Fruit fly (Drosophila melanogaster) whole organism, embryonic: ENCODE data around the gene upSET.

ENCODE experiments used
- Awh ChIP-seq: fragments of 200-800 bp; sonication (Bioruptor generic); IDR thresholded peaks from 2 replicates; pipeline ENCODE4, ENCODE4 v1.3.6; 2022; ENCODE audit warnings: missing biosample characterization, missing genetic modification characterization
- CG10267 ChIP-seq: fragments of 200-800 bp; sonication (Bioruptor generic); optimal IDR thresholded peaks from 2 replicates; lab custom pipeline; 2018; ENCODE audit warnings: missing biosample characterization, mild to moderate bottlenecking, missing genetic modification characterization, moderate library complexity
- CG10654 ChIP-seq: fragments of 200-800 bp; sonication (Bioruptor generic); optimal IDR thresholded peaks from 2 replicates; lab custom pipeline; 2016; ENCODE audit warnings: missing biosample characterization, missing genetic modification characterization
- CG11456 ChIP-seq: fragments of 200-800 bp; sonication (Bioruptor generic); IDR thresholded peaks from 3 replicates; pipeline ENCODE4 v1.3.6; 2022; ENCODE audit warnings: missing biosample characterization, missing genetic modification characterization
- CG12071 ChIP-seq: fragments of 200-800 bp; sonication (Bioruptor generic); optimal IDR thresholded peaks from 3 replicates; lab custom pipeline; 2018; ENCODE audit warnings: missing biosample characterization, mild to moderate bottlenecking, missing genetic modification characterization
- CG12942 ChIP-seq: fragments of 200-800 bp; sonication (Bioruptor generic); optimal IDR thresholded peaks from 3 replicates; lab custom pipeline; 2016; ENCODE audit warnings: missing biosample characterization, missing genetic modification characterization
- CG13424 ChIP-seq: fragments of 200-800 bp; sonication (Bioruptor generic); optimal IDR thresholded peaks from 2 replicates; lab custom pipeline; 2019; ENCODE audit warnings: missing biosample characterization, mild to moderate bottlenecking, missing genetic modification characterization, moderate library complexity
- CG13624 ChIP-seq: fragments of 200-800 bp; sonication (Bioruptor generic); optimal IDR thresholded peaks from 2 replicates; lab custom pipeline; 2016; ENCODE audit warnings: missing biosample characterization, missing genetic modification characterization
- CG15514 ChIP-seq: fragments of 200-800 bp; sonication (Bioruptor generic); optimal IDR thresholded peaks from 3 replicates; lab custom pipeline; 2017; ENCODE audit warnings: missing biosample characterization, missing genetic modification characterization, mild to moderate bottlenecking, moderate library complexity, missing genetic modification reagents
- CG16815 ChIP-seq: fragments of 200-800 bp; sonication (Bioruptor generic); optimal IDR thresholded peaks from 3 replicates; lab custom pipeline; 2017; ENCODE audit warnings: missing biosample characterization, mild to moderate bottlenecking, missing genetic modification characterization
- CG16863 ChIP-seq: fragments of 200-800 bp; sonication (Bioruptor generic); optimal IDR thresholded peaks from 3 replicates; lab custom pipeline; 2016; ENCODE audit warnings: missing biosample characterization, missing genetic modification characterization
- CG18764 ChIP-seq: fragments of 200-800 bp; sonication (Bioruptor generic); optimal IDR thresholded peaks from 3 replicates; lab custom pipeline; 2016; ENCODE audit warnings: missing biosample characterization, missing genetic modification characterization
- CG2875 ChIP-seq: fragments of 200-800 bp; sonication (Bioruptor generic); optimal IDR thresholded peaks from 2 replicates; lab custom pipeline; 2017; ENCODE audit warnings: missing biosample characterization, mild to moderate bottlenecking, missing genetic modification characterization, missing genetic modification reagents
- CG32767 ChIP-seq: fragments of 200-800 bp; sonication (Bioruptor generic); IDR thresholded peaks from 2 replicates; pipeline ENCODE4 v1.3.6; 2022; ENCODE audit warnings: missing biosample characterization, missing genetic modification characterization
- CG3995 ChIP-seq: fragments of 200-800 bp; sonication (Bioruptor generic); optimal IDR thresholded peaks from 3 replicates; lab custom pipeline; 2016; ENCODE audit warnings: missing biosample characterization, missing genetic modification characterization
- CG6683 ChIP-seq: fragments of 200-800 bp; sonication (Bioruptor generic); optimal IDR thresholded peaks from 2 replicates; lab custom pipeline; 2017; ENCODE audit warnings: missing biosample characterization, mild to moderate bottlenecking, missing genetic modification characterization, missing genetic modification reagents
- CG9215 ChIP-seq: fragments of 200-800 bp; sonication (Bioruptor generic); IDR thresholded peaks from 2 replicates; pipeline ENCODE4 v1.3.6; 2022; ENCODE audit warnings: missing biosample characterization, missing genetic modification characterization
- CG9727 ChIP-seq: fragments of 200-800 bp; sonication (Bioruptor generic); optimal IDR thresholded peaks from 3 replicates; lab custom pipeline; 2017; ENCODE audit warnings: missing biosample characterization, mild to moderate bottlenecking, missing genetic modification characterization
- CG9797 ChIP-seq: fragments of 200-800 bp; sonication (Bioruptor generic); optimal IDR thresholded peaks from 3 replicates; lab custom pipeline; 2018; ENCODE audit warnings: missing biosample characterization, mild to moderate bottlenecking, missing genetic modification characterization
- Dref ChIP-seq: fragments of 200-800 bp; sonication (Bioruptor generic); IDR thresholded peaks from 2 replicates; pipeline ENCODE4 v1.3.6; 2022; ENCODE audit warnings: missing biosample characterization, missing genetic modification characterization
- ERR ChIP-seq: fragments of 200-800 bp; sonication (Bioruptor generic); optimal IDR thresholded peaks from 2 replicates; lab custom pipeline; 2016; ENCODE audit warnings: missing biosample characterization, missing genetic modification characterization
- Ets65A ChIP-seq: fragments of 200-800 bp; sonication (Bioruptor generic); peaks from one replicate; lab custom pipeline; 2016; ENCODE audit warnings: missing biosample characterization, missing genetic modification characterization
- HLHmδ ChIP-seq: fragments of 200-800 bp; sonication (Bioruptor generic); optimal IDR thresholded peaks from 2 replicates; lab custom pipeline; 2018; ENCODE audit warnings: missing biosample characterization, mild to moderate bottlenecking, missing genetic modification characterization, moderate library complexity
- Hr39 ChIP-seq: fragments of >200 bp; optimal IDR thresholded peaks from 2 replicates; lab custom pipeline; 2017
- Med ChIP-seq: fragments of 200-800 bp; sonication (Bioruptor generic); peaks from one replicate; lab custom pipeline; 2016; ENCODE audit warnings: missing biosample characterization, missing genetic modification characterization, mild to moderate bottlenecking, inconsistent platforms, moderate library complexity
- NFAT ChIP-seq: fragments of 200-800 bp; sonication (Bioruptor generic); IDR thresholded peaks from 2 replicates; pipeline ENCODE4 v1.3.6; 2022; ENCODE audit warnings: missing biosample characterization, missing genetic modification characterization
- Nf-YC ChIP-seq: fragments of 200-800 bp; optimal IDR thresholded peaks from 3 replicates; lab custom pipeline; 2019; ENCODE audit warnings: missing biosample characterization, mild to moderate bottlenecking, missing genetic modification characterization, moderate library complexity
- YL-1 ChIP-seq: fragments of 200-800 bp; sonication (Bioruptor generic); optimal IDR thresholded peaks from 3 replicates; lab custom pipeline; 2017; ENCODE audit warnings: missing biosample characterization, mild to moderate bottlenecking, missing genetic modification characterization
- bcd ChIP-seq: fragments of 200-800 bp; sonication (Bioruptor generic); optimal IDR thresholded peaks from 2 replicates; lab custom pipeline; 2017; ENCODE audit warnings: missing biosample characterization, mild to moderate bottlenecking, missing genetic modification characterization
- bsh ChIP-seq, 2 experiments: fragments of 200-800 bp; sonication (Bioruptor generic); optimal IDR thresholded peaks; 2 replicates each; lab custom pipeline; 2017 to 2018; ENCODE audit warnings: mild to moderate bottlenecking in 2 of 2, missing biosample characterization in 2 of 2, missing genetic modification characterization in 2 of 2, moderate library complexity in 1 of 2
- cad ChIP-seq: fragments of >200 bp; optimal IDR thresholded peaks from 2 replicates; lab custom pipeline; 2017; ENCODE audit warnings: missing biosample characterization, missing genetic modification characterization
- disco-r ChIP-seq: fragments of 200-800 bp; sonication (Bioruptor generic); optimal IDR thresholded peaks from 2 replicates; lab custom pipeline; 2016; ENCODE audit warnings: missing biosample characterization, missing genetic modification characterization
- fu2 ChIP-seq: fragments of 200-800 bp; sonication (Bioruptor generic); optimal IDR thresholded peaks from 2 replicates; lab custom pipeline; 2016; ENCODE audit warnings: missing biosample characterization, missing genetic modification characterization
- grau ChIP-seq: fragments of 200-800 bp; optimal IDR thresholded peaks from 3 replicates; lab custom pipeline; 2019; ENCODE audit warnings: missing biosample characterization, mild to moderate bottlenecking, missing genetic modification characterization, moderate library complexity
- gsb-n ChIP-seq: fragments of 200-800 bp; sonication (Bioruptor generic); optimal IDR thresholded peaks from 3 replicates; lab custom pipeline; 2018; ENCODE audit warnings: missing biosample characterization, mild to moderate bottlenecking, missing genetic modification characterization
- insv ChIP-seq, 2 experiments: fragments of 200-800 bp; sonication (Bioruptor generic); optimal IDR thresholded peaks; 3 replicates each; lab custom pipeline; 2016 to 2018; ENCODE audit warnings: missing biosample characterization in 2 of 2, missing genetic modification characterization in 2 of 2
- ken ChIP-seq: fragments of 200-800 bp; sonication (Bioruptor generic); IDR thresholded peaks from 3 replicates; pipeline ENCODE4 v1.3.6; 2022; ENCODE audit warnings: missing biosample characterization, missing genetic modification characterization
- otp ChIP-seq: fragments of 200-800 bp; sonication (Bioruptor generic); IDR thresholded peaks from 3 replicates; pipeline ENCODE4, ENCODE4 v1.3.6; 2022; ENCODE audit warnings: missing biosample characterization, missing genetic modification characterization
- pb ChIP-seq: fragments of 200-800 bp; sonication (Bioruptor generic); optimal IDR thresholded peaks from 3 replicates; lab custom pipeline; 2016; ENCODE audit warnings: missing biosample characterization, missing genetic modification characterization
- pfk ChIP-seq: fragments of 200-800 bp; sonication (Bioruptor generic); optimal IDR thresholded peaks from 2 replicates; lab custom pipeline; 2018; ENCODE audit warnings: missing biosample characterization, mild to moderate bottlenecking, missing genetic modification characterization, moderate library complexity
- pho ChIP-seq: fragments of 200-800 bp; sonication (Bioruptor generic); optimal IDR thresholded peaks from 2 replicates; lab custom pipeline; 2016; ENCODE audit warnings: missing biosample characterization, missing genetic modification characterization
- prd ChIP-seq, 3 experiments: fragments of >200 bp in 2 of 3; fragments of 200-800 bp in 1 of 3; sonication (Bioruptor generic) in 1 of 3; optimal IDR thresholded peaks in 2 of 3; IDR thresholded peaks in 1 of 3; 2 replicates in 2 of 3; 3 replicates in 1 of 3; pipeline versions ENCODE4 v1.3.6 to Lab custom; 2017 to 2022; ENCODE audit warnings: missing biosample characterization in 1 of 3, missing genetic modification characterization in 1 of 3
- pzg ChIP-seq: fragments of 200-800 bp; sonication (Bioruptor generic); optimal IDR thresholded peaks from 3 replicates; lab custom pipeline; 2018; ENCODE audit warnings: missing biosample characterization, mild to moderate bottlenecking, missing genetic modification characterization, moderate library complexity
- salm ChIP-seq: fragments of 200-800 bp; sonication (Bioruptor generic); optimal IDR thresholded peaks from 2 replicates; lab custom pipeline; 2018; ENCODE audit warnings: missing biosample characterization, mild to moderate bottlenecking, missing genetic modification characterization
- schlank ChIP-seq: fragments of 200-800 bp; sonication (Bioruptor generic); optimal IDR thresholded peaks from 2 replicates; lab custom pipeline; 2018; ENCODE audit warnings: missing biosample characterization, mild to moderate bottlenecking, missing genetic modification characterization
- sisA ChIP-seq: fragments of 200-800 bp; sonication (Bioruptor generic); IDR thresholded peaks from 2 replicates; pipeline ENCODE4 v1.3.6; 2022; ENCODE audit warnings: missing biosample characterization, missing genetic modification characterization
- slbo ChIP-seq: fragments of 200-800 bp; sonication (Bioruptor generic); IDR thresholded peaks from 2 replicates; pipeline ENCODE4 v1.3.6; 2022; ENCODE audit warnings: missing biosample characterization, missing genetic modification characterization
- tio ChIP-seq: fragments of 200-800 bp; sonication (Bioruptor generic); optimal IDR thresholded peaks from 2 replicates; lab custom pipeline; 2017; ENCODE audit warnings: missing biosample characterization, missing genetic modification characterization, inconsistent platforms
- toy ChIP-seq: fragments of 200-800 bp; sonication (Bioruptor generic); IDR thresholded peaks from 2 replicates; pipeline ENCODE4 v1.3.6; 2022; ENCODE audit warnings: missing biosample characterization, missing genetic modification characterization

upSET gene

DNA sequence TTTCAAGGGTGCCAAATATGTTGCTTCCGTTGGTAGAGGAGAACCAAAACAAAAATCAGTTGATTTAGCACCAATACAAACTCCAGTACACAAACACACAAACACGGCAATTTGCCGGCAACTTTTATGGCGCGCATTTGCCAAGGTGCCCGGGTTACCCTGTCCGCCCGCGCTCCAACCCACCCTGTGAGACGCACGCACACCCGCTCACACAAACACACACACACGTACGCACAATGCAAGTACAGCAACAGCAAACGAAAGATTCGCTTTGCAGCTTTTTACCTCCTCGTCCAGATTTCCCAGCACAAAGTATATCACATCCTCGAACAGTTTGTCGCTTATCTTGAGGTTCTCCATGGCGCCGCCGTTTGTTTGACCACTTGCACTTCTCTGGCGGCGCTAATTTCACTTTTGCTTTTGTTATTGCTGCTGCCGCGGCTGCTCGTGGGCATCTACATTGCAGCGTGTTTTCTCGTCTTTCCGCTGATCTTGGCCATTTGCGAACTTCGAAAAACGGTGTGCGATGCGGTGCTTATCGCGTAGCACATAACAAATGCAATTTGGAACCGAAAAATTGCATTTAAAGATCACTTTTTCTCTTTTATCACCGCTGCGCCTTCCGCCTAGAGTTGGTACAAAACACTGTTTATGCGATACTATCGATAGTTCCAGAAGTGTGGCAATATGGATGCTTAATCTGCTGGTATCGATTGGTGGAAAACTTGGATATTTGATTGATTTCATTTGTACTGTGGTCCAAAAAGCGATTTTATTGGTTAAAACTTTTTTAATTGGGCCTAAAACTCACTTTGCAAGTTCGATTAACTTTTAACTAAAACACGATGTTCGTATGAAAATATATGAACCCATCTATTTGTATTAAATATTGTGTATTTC lies 26.8 kb downstream of the upSET start, which contains the start of gene Ptip (continued):
- TF ChIP-seq grau (tag; lab: Kevin White, UChicago) (peak; percentile 26), bcd (peak; percentile 89), disco-r (GFP tag; lab: Kevin White, UChicago) (no peak), CG3995 (GFP tag; lab: Kevin White, UChicago) (peak; percentile 55), otp (GFP tag; lab: Robert Waterston, UW) (peak; percentile 26; the same call in 1 of the 3 replicates), sisA (no peak), toy (no peak), Nf-YC (no peak), CG10654 (GFP tag; lab: Kevin White, UChicago) (no peak), tio (GFP tag; lab: Kevin White, UChicago) (no peak), HLHmδ (GFP tag; lab: Kevin White, UChicago) (peak; percentile 97), ERR (GFP tag; lab: Kevin White, UChicago) (no peak), CG9797 (GFP tag; lab: Kevin White, UChicago) (peak; percentile 29), salm (tag; lab: Kevin White, UChicago) (no peak), CG9727 (peak; percentile 13), Med (GFP tag; lab: Kevin White, UChicago) (peak; percentile 92), CG16863 (GFP tag; lab: Kevin White, UChicago) (no peak), Awh (GFP tag; lab: Robert Waterston, UW) (peak; percentile 58; the same call in 1 of the 2 replicates), CG12942 (GFP tag; lab: Kevin White, UChicago) (peak; percentile 17), slbo (GFP tag; lab: Robert Waterston, UW) (peak; percentile 61), CG16815 (GFP tag; lab: Kevin White, UChicago) (no peak), pfk (GFP tag; lab: Kevin White, UChicago) (peak; percentile 40), CG11456 (GFP tag; lab: Robert Waterston, UW) (0 out of 3 replicates have a peak, but pooled peaks have one; percentile 7), CG2875 (GFP tag; lab: Kevin White, UChicago) (no peak), CG10267 (tag; lab: Kevin White, UChicago) (peak; percentile 40), cad (GFP tag; lab: Kevin White, UChicago) (peak; percentile 95), CG18764 (no peak), fu2 (GFP tag; lab: Kevin White, UChicago) (peak; percentile 7), schlank (tag; lab: Kevin White, UChicago) (peak; percentile 8), YL-1 (peak; percentile 75), bsh (GFP tag; optimal IDR thresholded peaks at IDR 0.05; lab: Kevin White, UChicago) (peak in 1 of 2 experiments; percentile 38), CG6683 (GFP tag; lab: Kevin White, UChicago) (no peak), pho (GFP tag; lab: Kevin White, UChicago) (peak; percentile 6), CG15514 (GFP tag; lab: Kevin White, UChicago) (peak; percentile 27), Hr39 (lab: Kevin White, UChicago) (no peak), NFAT (GFP tag; lab: Robert Waterston, UW) (peak; percentile 66), CG9215 (GFP tag; lab: Robert Waterston, UW) (no peak), insv (GFP tag; optimal IDR thresholded peaks at IDR 0.05; lab: Kevin White, UChicago) (peak in 1 of 2 experiments; percentile 70), CG12071 (GFP tag; lab: Kevin White, UChicago) (no peak), CG32767 (no peak), prd (optimal IDR thresholded peaks at IDR 0.05; lab: Kevin White, UChicago) (no peak), prd (GFP tag; IDR thresholded peaks at IDR 0.05; lab: Robert Waterston, UW) (0 out of 3 replicates have a peak, but pooled peaks have one; percentile 19), pzg (GFP tag; lab: Kevin White, UChicago) (peak; percentile 91), ken (peak; percentile 56; the same call in 2 of the 3 replicates), CG13624 (GFP tag; lab: Kevin White, UChicago) (peak; percentile 40), pb (GFP tag; lab: Kevin White, UChicago) (peak; percentile 17), gsb-n (tag; lab: Kevin White, UChicago) (no peak), Dref (GFP tag; lab: Robert Waterston, UW) (peak; percentile 94), CG13424 (tag; lab: Kevin White, UChicago) (peak; percentile 39), Ets65A (GFP tag; lab: Kevin White, UChicago) (peak; percentile 75)
